Fruit fly (Drosophila melanogaster) whole organism, wandering third instar larva: ENCODE data around the gene CG12289.

Experiments
- CG9705 ChIP-seq: fragments of 200-800 bp; sonication (Bioruptor generic); optimal IDR thresholded peaks from 2 replicates; lab custom pipeline; 2018; ENCODE audit warnings: missing biosample characterization, mild to moderate bottlenecking, missing genetic modification characterization
- Hr78 ChIP-seq: fragments of >200 bp; optimal IDR thresholded peaks from 2 replicates; lab custom pipeline; 2017; ENCODE audit warnings: missing biosample characterization, missing genetic modification characterization
- OdsH ChIP-seq: fragments of 200-800 bp; sonication (Bioruptor generic); optimal IDR thresholded peaks from 2 replicates; lab custom pipeline; 2016; ENCODE audit warnings: missing biosample characterization, mild to moderate bottlenecking, missing genetic modification characterization
- Rel ChIP-seq, 2 experiments: fragments of 200-800 bp; sonication (Bioruptor generic) in 1 of 2; optimal IDR thresholded peaks; 2 replicates in 1 of 2; 3 replicates in 1 of 2; lab custom pipeline; 2016 to 2019; ENCODE audit warnings: mild to moderate bottlenecking in 2 of 2, missing biosample characterization in 2 of 2, missing genetic modification characterization in 2 of 2, moderate library complexity in 1 of 2
- fru ChIP-seq: fragments of 200-800 bp; sonication (Bioruptor generic); optimal IDR thresholded peaks from 3 replicates; lab custom pipeline; 2016; ENCODE audit warnings: missing biosample characterization, mild to moderate bottlenecking, missing genetic modification characterization
- h ChIP-seq: fragments of 200-800 bp; sonication (Bioruptor generic); optimal IDR thresholded peaks from 3 replicates; lab custom pipeline; 2016; ENCODE audit warnings: missing biosample characterization, mild to moderate bottlenecking, missing genetic modification characterization
- jim ChIP-seq: fragments of 175-275, 200-325 bp; sonication (Bioruptor generic); optimal IDR thresholded peaks from 2 replicates; lab custom pipeline; 2016; ENCODE audit warnings: missing biosample characterization, mild to moderate bottlenecking, missing genetic modification characterization
- pan ChIP-seq: fragments of >200 bp; optimal IDR thresholded peaks from 2 replicates; lab custom pipeline; 2017
- psq ChIP-seq: fragments of 200-800 bp; sonication (Bioruptor generic); optimal IDR thresholded peaks from 3 replicates; lab custom pipeline; 2017; ENCODE audit warnings: missing biosample characterization, mild to moderate bottlenecking, missing genetic modification characterization, moderate library complexity
- sv ChIP-seq: fragments of 200-800 bp; sonication (Bioruptor generic); optimal IDR thresholded peaks from 3 replicates; lab custom pipeline; 2016; ENCODE audit warnings: missing biosample characterization, missing genetic modification characterization

DNA sequence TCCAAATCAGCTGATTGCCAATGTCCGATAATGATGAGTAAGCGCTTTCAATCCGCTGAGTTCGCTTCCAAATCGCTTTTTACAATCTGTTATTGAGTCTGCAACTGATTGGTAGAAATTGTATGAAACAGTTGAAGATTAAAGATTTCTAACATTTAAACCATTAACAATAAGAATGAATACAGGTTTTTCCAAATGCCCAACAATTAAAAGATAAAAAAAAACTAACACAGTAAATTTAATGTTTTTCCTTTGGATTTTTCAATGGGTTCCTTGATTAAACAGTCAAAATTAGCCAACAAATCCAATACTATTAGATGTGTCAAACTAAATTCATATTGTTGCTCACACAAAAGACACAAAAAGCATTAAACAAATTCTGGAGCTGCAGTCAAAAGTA lies 13.4 kb downstream of the CG12289 start, which contains the start of gene CG7557:
- TF ChIP-seq h (GFP tag; lab: Kevin White, UChicago) (no peak), pan (lab: Kevin White, UChicago) (no peak), Rel (GFP tag; optimal IDR thresholded peaks at IDR 0.05; lab: Kevin White, UChicago) (no peak), Rel (tag; optimal IDR thresholded peaks at IDR 0.05; lab: Kevin White, UChicago) (no peak), sv (GFP tag; lab: Kevin White, UChicago) (no peak), CG9705 (GFP tag; lab: Kevin White, UChicago) (no peak), Hr78 (no peak), psq (GFP tag; lab: Kevin White, UChicago) (no peak), OdsH (GFP tag; lab: Kevin White, UChicago) (no peak), fru (GFP tag; lab: Kevin White, UChicago) (no peak), jim (no peak)
